Worm (Caenorhabditis elegans): ENCODE results near the gene M03B6.5.

M03B6.5 gene

ce11 chrX:13841277-13841676 lies 2.5 kb upstream of the M03B6.5 start, which contains the start of gene M03B6.1:
Gene M03B6.1, plus strand, starts transcription at chrX:13841610.
- no peak for TF ChIP-seq ama-1 (optimal IDR thresholded peaks at IDR 0.05)
- peak; percentile 42 for TF ChIP-seq tbx-2 (tag; optimal IDR thresholded peaks at IDR 0.05)
- TF ChIP-seq lin-39 (tag; optimal IDR thresholded peaks at IDR 0.05) = peak; percentile 5

ce11 chrX:13846024-13846423 lies 2.2 kb downstream of the M03B6.5 start:
- TF ChIP-seq hmg-11 (tag; optimal IDR thresholded peaks at IDR 0.05) (no peak), nhr-67 (tag; optimal IDR thresholded peaks at IDR 0.05) (no peak), lin-39 (tag; optimal IDR thresholded peaks at IDR 0.05) (peak; percentile 1), nhr-76 (tag; optimal IDR thresholded peaks at IDR 0.05) (no peak), ceh-16 (tag; optimal IDR thresholded peaks at IDR 0.05) (no peak), nfya-1 (tag; optimal IDR thresholded peaks at IDR 0.05; ENCODE audit: insufficient read depth) (no peak)

ce11 chrX:13850359-13850758 lies 6.6 kb downstream of the M03B6.5 start:
- peak; percentile 51 for TF ChIP-seq elt-2 (tag; optimal IDR thresholded peaks at IDR 0.05)
- no peak for TF ChIP-seq mml-1 (tag; optimal IDR thresholded peaks at IDR 0.05)

- TF ChIP-seq elt-1 (tag; optimal IDR thresholded peaks at IDR 0.05) (no peak), ztf-4 (tag; optimal IDR thresholded peaks at IDR 0.05) (no peak), snpc-4 (tag; optimal IDR thresholded peaks at IDR 0.05) (no peak), egl-5 (tag; optimal IDR thresholded peaks at IDR 0.05) (peak; percentile 37), jun-1 (tag; optimal IDR thresholded peaks at IDR 0.05) (no peak), pqm-1 (tag; optimal IDR thresholded peaks at IDR 0.05) (peak; percentile 31), lin-39 (tag; optimal IDR thresholded peaks at IDR 0.05) (no peak), ceh-9 (tag; optimal IDR thresholded peaks at IDR 0.05) (no peak), elt-2 (tag; optimal IDR thresholded peaks at IDR 0.05) (peak; percentile 24), mml-1 (tag; optimal IDR thresholded peaks at IDR 0.05) (no peak)
Observed at ce11 chrX:13851590-13851989, 7.8 kb downstream of the M03B6.5 start.

ce11 chrX:13852606-13853005 lies 8.8 kb downstream of the M03B6.5 start, which contains the start of gene mct-3:
Gene mct-3, plus strand, starts transcription at chrX:13852906.
- TF ChIP-seq skn-1 (tag; optimal IDR thresholded peaks at IDR 0.05) = no peak
- no peak for TF ChIP-seq lin-15B (tag; optimal IDR thresholded peaks at IDR 0.05)
- no peak for TF ChIP-seq ceh-16 (tag; optimal IDR thresholded peaks at IDR 0.05)
- no peak for TF ChIP-seq ceh-9 (tag; optimal IDR thresholded peaks at IDR 0.05)
- no peak for TF ChIP-seq unc-62 (GFP tag; optimal IDR thresholded peaks at IDR 0.05)
- no peak for TF ChIP-seq nhr-237 (tag; optimal IDR thresholded peaks at IDR 0.05)
- no peak for TF ChIP-seq elt-3 (tag; optimal IDR thresholded peaks at IDR 0.05)
- TF ChIP-seq hmg-11 (tag; optimal IDR thresholded peaks at IDR 0.05) = no peak
- TF ChIP-seq nhr-77 (tag; optimal IDR thresholded peaks at IDR 0.05) = no peak
- no peak for TF ChIP-seq nfya-1 (tag; optimal IDR thresholded peaks at IDR 0.05; ENCODE audit: insufficient read depth)
- TF ChIP-seq nhr-12 (tag; optimal IDR thresholded peaks at IDR 0.05) = no peak
- no peak for TF ChIP-seq egl-27 (tag; optimal IDR thresholded peaks at IDR 0.05)
- no peak for TF ChIP-seq pha-4 (tag; optimal IDR thresholded peaks at IDR 0.05)
- no peak for TF ChIP-seq tbx-2 (tag; optimal IDR thresholded peaks at IDR 0.05)
- no peak for TF ChIP-seq mdl-1 (tag; optimal IDR thresholded peaks at IDR 0.05)
- no peak for TF ChIP-seq egl-5 (tag; optimal IDR thresholded peaks at IDR 0.05)
- TF ChIP-seq eor-1 (tag; optimal IDR thresholded peaks at IDR 0.05) = no peak

ce11 chrX:13855928-13856327 lies 12.2 kb downstream of the M03B6.5 start:
- TF ChIP-seq hmg-11 (tag; optimal IDR thresholded peaks at IDR 0.05) (no peak), nhr-43 (tag; optimal IDR thresholded peaks at IDR 0.05; ENCODE audit: poor library complexity, severe bottlenecking) (no peak), ztf-11 (tag; optimal IDR thresholded peaks at IDR 0.05) (no peak), unc-39 (tag; optimal IDR thresholded peaks at IDR 0.05) (no peak), nhr-12 (tag; optimal IDR thresholded peaks at IDR 0.05) (no peak), nhr-237 (tag; optimal IDR thresholded peaks at IDR 0.05) (no peak), ceh-16 (tag; optimal IDR thresholded peaks at IDR 0.05) (no peak), egl-5 (tag; optimal IDR thresholded peaks at IDR 0.05) (no peak)

- TF ChIP-seq lin-39 (tag; optimal IDR thresholded peaks at IDR 0.05) (no peak), elt-1 (tag; optimal IDR thresholded peaks at IDR 0.05) (no peak), lsy-12 (tag; optimal IDR thresholded peaks at IDR 0.05) (no peak), mdl-1 (tag; optimal IDR thresholded peaks at IDR 0.05) (no peak), nhr-11 (tag; optimal IDR thresholded peaks at IDR 0.05) (no peak), unc-39 (tag; optimal IDR thresholded peaks at IDR 0.05) (no peak), zag-1 (tag; optimal IDR thresholded peaks at IDR 0.05) (no peak), pqm-1 (tag; optimal IDR thresholded peaks at IDR 0.05) (no peak), ama-1 (optimal IDR thresholded peaks at IDR 0.05) (no peak), lin-15B (tag; optimal IDR thresholded peaks at IDR 0.05) (no peak), nhr-67 (tag; optimal IDR thresholded peaks at IDR 0.05) (no peak), sea-2 (GFP tag; optimal IDR thresholded peaks at IDR 0.05) (no peak), aly-2 (tag; optimal IDR thresholded peaks at IDR 0.05) (no peak)
Observed at ce11 chrX:13858693-13859092, 14.9 kb downstream of the M03B6.5 start, which contains the start of gene M03B6.4. Gene M03B6.4, plus strand, starts transcription at chrX:13858841.

Measured in whole organism, L3 larva.